Fruit fly (Drosophila melanogaster): ENCODE measurements around the gene CG34133.

The CG34133 gene

DNA sequence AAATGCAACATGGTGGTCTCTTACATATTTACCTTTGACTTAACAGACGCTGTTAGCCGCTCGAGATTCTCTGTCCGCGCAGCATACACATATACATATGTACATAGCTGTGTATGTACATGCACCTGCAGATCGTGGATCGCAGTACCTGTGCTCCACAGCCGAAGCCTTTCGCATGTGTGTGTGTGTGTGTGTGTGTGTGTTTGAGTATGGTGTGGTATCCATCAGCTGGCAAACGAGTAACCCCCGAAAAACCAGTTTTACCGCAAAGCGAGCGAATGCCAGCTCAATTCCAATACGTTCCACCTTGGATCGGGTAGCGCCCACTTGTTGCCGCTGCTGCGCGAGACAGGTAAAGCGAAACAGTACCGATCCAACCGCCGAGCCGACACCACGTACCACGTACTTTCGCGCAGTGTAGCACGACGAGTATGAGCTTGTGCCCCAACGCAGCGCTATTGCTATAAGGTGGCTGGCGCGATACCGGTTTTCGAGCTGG, 27.8 kb upstream of the CG34133 start, which contains the start of gene Cad99C (continued):
- TF ChIP-seq Six4 (GFP tag; optimal IDR thresholded peaks at IDR 0.05) (no peak), CG15011 (GFP tag; optimal IDR thresholded peaks at IDR 0.05) (no peak), ato (GFP tag; IDR thresholded peaks at IDR 0.05; ENCODE audit: partially characterized antibody) (no peak), bigmax (GFP tag; optimal IDR thresholded peaks at IDR 0.05) (no peak), Dip2 (GFP tag; IDR thresholded peaks at IDR 0.05) (no peak), CG12769 (tag; optimal IDR thresholded peaks at IDR 0.05) (peak; percentile 50), CG9932 (GFP tag; IDR thresholded peaks at IDR 0.05) (no peak), CG18011 (GFP tag; optimal IDR thresholded peaks at IDR 0.05) (no peak), lola (GFP tag; optimal IDR thresholded peaks at IDR 0.05) (no peak), CG6765 (GFP tag; optimal IDR thresholded peaks at IDR 0.05) (no peak), Hand (GFP tag; optimal IDR thresholded peaks at IDR 0.05) (no peak), CG9876 (GFP tag; optimal IDR thresholded peaks at IDR 0.05) (no peak), hkb (optimal IDR thresholded peaks at IDR 0.05) (no peak), hkb (GFP tag; IDR thresholded peaks at IDR 0.05) (no peak), luna (GFP tag; optimal IDR thresholded peaks at IDR 0.05) (no peak), CG6791 (GFP tag; IDR thresholded peaks at IDR 0.05; ENCODE audit: partially characterized antibody) (peak; percentile 22; the same call in 1 of the 3 replicates), ftz-f1 (GFP tag; optimal IDR thresholded peaks at IDR 0.05) (peak; percentile 53), CG9797 (GFP tag; optimal IDR thresholded peaks at IDR 0.05) (no peak), Hr51 (GFP tag; optimal IDR thresholded peaks at IDR 0.05) (no peak), wor (GFP tag; IDR thresholded peaks at IDR 0.05) (no peak), CG8089 (GFP tag; optimal IDR thresholded peaks at IDR 0.05) (no peak), Gug (GFP tag; IDR thresholded peaks at IDR 0.05) (no peak), CG15479 (GFP tag; optimal IDR thresholded peaks at IDR 0.05) (no peak), onecut (GFP tag; IDR thresholded peaks at IDR 0.05) (no peak), bcd (GFP tag; optimal IDR thresholded peaks at IDR 0.05) (no peak), cad (GFP tag; optimal IDR thresholded peaks at IDR 0.05) (no peak), Sry-δ (GFP tag; optimal IDR thresholded peaks at IDR 0.05) (no peak), crp (GFP tag; optimal IDR thresholded peaks at IDR 0.05) (peak in 1 of 2 experiments; percentile 59), schlank (tag; optimal IDR thresholded peaks at IDR 0.05) (no peak), al (GFP tag; IDR thresholded peaks at IDR 0.05) (no peak), sr (GFP tag; IDR thresholded peaks at IDR 0.05) (peak; percentile 71; the same call in 2 of the 3 replicates), PHDP (tag; optimal IDR thresholded peaks at IDR 0.05) (no peak), repo (GFP tag; optimal IDR thresholded peaks at IDR 0.05) (no peak), Abd-B (GFP tag; optimal IDR thresholded peaks at IDR 0.05) (no peak), amos (GFP tag; IDR thresholded peaks at IDR 0.05; ENCODE audit: partially characterized antibody) (peak; percentile 39; the same call in 1 of the 2 replicates), Doc2 (GFP tag; IDR thresholded peaks at IDR 0.05) (no peak), gcm (GFP tag; optimal IDR thresholded peaks at IDR 0.05) (no peak), Oli (tag; optimal IDR thresholded peaks at IDR 0.05) (no peak), MBD-R2 (GFP tag; IDR thresholded peaks at IDR 0.05) (peak; percentile 22; the same call in 1 of the 2 replicates), eyg (GFP tag; optimal IDR thresholded peaks at IDR 0.05) (no peak), sisA (GFP tag; IDR thresholded peaks at IDR 0.05) (no peak), Lim3 (GFP tag; IDR thresholded peaks at IDR 0.05) (no peak), CG4820 (GFP tag; optimal IDR thresholded peaks at IDR 0.05) (no peak), CG8290 (GFP tag; optimal IDR thresholded peaks at IDR 0.05) (no peak), CG8290 (tag; optimal IDR thresholded peaks at IDR 0.05) (no peak), CG17802 (tag; optimal IDR thresholded peaks at IDR 0.05) (no peak), sd (tag; optimal IDR thresholded peaks at IDR 0.05) (peak; percentile 61), kah (GFP tag; optimal IDR thresholded peaks at IDR 0.05) (peak; percentile 89), ab (GFP tag; optimal IDR thresholded peaks at IDR 0.05) (no peak), CG7786 (GFP tag; optimal IDR thresholded peaks at IDR 0.05) (no peak), Antp (GFP tag; optimal IDR thresholded peaks at IDR 0.05) (no peak)
